Fruit fly (Drosophila melanogaster) whole organism, adult: Measurements from ENCODE around the gene CG12206.

Experiments
- CG1620 ChIP-seq: fragments of 200-800 bp; sonication (Bioruptor generic); optimal IDR thresholded peaks from 2 replicates; lab custom pipeline; 2016; ENCODE audit warnings: missing biosample characterization, missing genetic modification characterization
- CG33017 ChIP-seq: fragments of 200-800 bp; sonication (Bioruptor generic); optimal IDR thresholded peaks from 2 replicates; lab custom pipeline; 2018; ENCODE audit warnings: missing biosample characterization, mild to moderate bottlenecking, missing genetic modification characterization, moderate library complexity
- CG7045 ChIP-seq: fragments of 200-800 bp; sonication (Bioruptor generic); optimal IDR thresholded peaks from 2 replicates; lab custom pipeline; 2017; ENCODE audit warnings: missing biosample characterization, mild to moderate bottlenecking, missing genetic modification characterization
- CG7101 ChIP-seq: fragments of 200-800 bp; sonication (Bioruptor generic); optimal IDR thresholded peaks from 2 replicates; lab custom pipeline; 2018; ENCODE audit warnings: missing biosample characterization, mild to moderate bottlenecking, missing genetic modification characterization, moderate library complexity
- Mnt ChIP-seq: fragments of 200-800 bp; sonication (Bioruptor generic); optimal IDR thresholded peaks from 2 replicates; lab custom pipeline; 2016; ENCODE audit warnings: missing biosample characterization, mild to moderate bottlenecking, missing genetic modification characterization
- cic ChIP-seq: fragments of 200-800 bp; sonication (Bioruptor generic); optimal IDR thresholded peaks from 2 replicates; lab custom pipeline; 2017; ENCODE audit warnings: missing biosample characterization, mild to moderate bottlenecking, missing genetic modification characterization, moderate library complexity

- TF ChIP-seq CG7045, result no peak
- TF ChIP-seq CG1620 (GFP tag; lab: Kevin White, UChicago), result no peak
- TF ChIP-seq cic (GFP tag; lab: Kevin White, UChicago), result no peak
- no peak for TF ChIP-seq CG7101 (tag; lab: Kevin White, UChicago)
- TF ChIP-seq Mnt (GFP tag; lab: Kevin White, UChicago), result no peak
- TF ChIP-seq CG33017 (tag; lab: Kevin White, UChicago), result no peak
Observed at dm6 chrX:3473636-3474035, 688 bp downstream of the CG12206 start.
